Worm (Caenorhabditis elegans) whole organism, mixed stage, embryonic: ENCODE results near the gene nxf-1.

Experiments used
- M03D4.4 ChIP-seq: sonication (generic microtip); optimal IDR thresholded peaks from 2 replicates; lab custom pipeline; 2017; ENCODE audit warnings: mild to moderate bottlenecking, missing genetic modification characterization, missing compliant biosample characterization
- bed-3 ChIP-seq: fragments of 200-800 bp; sonication (Bioruptor generic); optimal IDR thresholded peaks from 3 replicates; lab custom pipeline; 2018; ENCODE audit warnings: mild to moderate bottlenecking, missing genetic modification characterization, moderate library complexity, missing compliant biosample characterization
- blmp-1 ChIP-seq: fragments of 150-350 bp; optimal IDR thresholded peaks from 2 replicates; lab custom pipeline; 2014; ENCODE audit warnings: missing biosample characterization, missing genetic modification characterization
- ceh-39 ChIP-seq: fragments of 150-350 bp; optimal IDR thresholded peaks from 2 replicates; lab custom pipeline; 2014; ENCODE audit warnings: missing biosample characterization, missing genetic modification characterization
- ceh-43 ChIP-seq: fragments of 200-800 bp; sonication (Bioruptor generic); optimal IDR thresholded peaks from 2 replicates; lab custom pipeline; 2018; ENCODE audit warnings: mild to moderate bottlenecking, missing genetic modification characterization, moderate library complexity, missing compliant biosample characterization
- ceh-83 ChIP-seq: fragments of 200-800 bp; sonication (Bioruptor generic); optimal IDR thresholded peaks from 2 replicates; lab custom pipeline; 2018; ENCODE audit warnings: mild to moderate bottlenecking, missing genetic modification characterization, missing compliant biosample characterization
- ces-1 ChIP-seq: fragments of 150-350 bp; optimal IDR thresholded peaks from 2 replicates; lab custom pipeline; 2014; ENCODE audit warnings: missing biosample characterization, missing genetic modification reagents, missing genetic modification characterization
- cnd-1 ChIP-seq: fragments of 200-800 bp; sonication (Bioruptor generic); optimal IDR thresholded peaks from 2 replicates; lab custom pipeline; 2018; ENCODE audit warnings: mild to moderate bottlenecking, missing genetic modification characterization, missing compliant biosample characterization
- drap-1 ChIP-seq: fragments of 200-800 bp; sonication (Bioruptor generic); optimal IDR thresholded peaks from 3 replicates; lab custom pipeline; 2018; ENCODE audit warnings: mild to moderate bottlenecking, missing genetic modification characterization, missing compliant biosample characterization
- elt-1 ChIP-seq: sonication (generic microtip); optimal IDR thresholded peaks from 2 replicates; lab custom pipeline; 2017; ENCODE audit warnings: missing genetic modification characterization, mild to moderate bottlenecking, missing compliant biosample characterization, antibody characterized with exemption, moderate library complexity, borderline replicate concordance; ENCODE audit not compliant: insufficient read depth
- elt-3 ChIP-seq: fragments of 150-350 bp; optimal IDR thresholded peaks from 2 replicates; lab custom pipeline; 2014; ENCODE audit warnings: missing biosample characterization, missing genetic modification characterization
- flh-1 ChIP-seq: fragments of 200-800 bp; sonication (Bioruptor generic); optimal IDR thresholded peaks from 2 replicates; lab custom pipeline; 2018; ENCODE audit warnings: mild to moderate bottlenecking, missing genetic modification characterization, moderate library complexity, missing compliant biosample characterization
- hlh-1 ChIP-seq: fragments of 150-350 bp; optimal IDR thresholded peaks from 2 replicates; lab custom pipeline; 2014; ENCODE audit warnings: missing biosample characterization, missing genetic modification reagents, missing genetic modification characterization
- lin-13 ChIP-seq: fragments of 150-350 bp; optimal IDR thresholded peaks from 2 replicates; lab custom pipeline; 2014; ENCODE audit warnings: missing biosample characterization, missing genetic modification characterization
- lin-32 ChIP-seq: fragments of 200-800 bp; sonication (Bioruptor generic); optimal IDR thresholded peaks from 2 replicates; lab custom pipeline; 2018; ENCODE audit warnings: mild to moderate bottlenecking, missing genetic modification characterization, missing compliant biosample characterization
- lsy-2 ChIP-seq: fragments of 150-350 bp; optimal IDR thresholded peaks from 2 replicates; lab custom pipeline; 2014; ENCODE audit warnings: missing biosample characterization, missing genetic modification characterization
- mep-1 ChIP-seq: fragments of 150-350 bp; optimal IDR thresholded peaks from 2 replicates; lab custom pipeline; 2017; ENCODE audit warnings: missing biosample characterization, missing genetic modification reagents, missing genetic modification characterization, inconsistent platforms
- mls-2 ChIP-seq: sonication (generic microtip); optimal IDR thresholded peaks from 2 replicates; lab custom pipeline; 2016; ENCODE audit warnings: mild to moderate bottlenecking, missing genetic modification characterization, moderate library complexity, missing compliant biosample characterization
- nhr-12 ChIP-seq: fragments of 150-350 bp; optimal IDR thresholded peaks from 2 replicates; lab custom pipeline; 2014; ENCODE audit warnings: missing biosample characterization, missing genetic modification characterization
- nhr-2 ChIP-seq: fragments of 150-350 bp; optimal IDR thresholded peaks from 2 replicates; lab custom pipeline; 2014; ENCODE audit warnings: missing biosample characterization, missing genetic modification characterization
- nhr-237 ChIP-seq: fragments of 150-350 bp; optimal IDR thresholded peaks from 2 replicates; lab custom pipeline; 2014; ENCODE audit warnings: missing biosample characterization, missing genetic modification characterization
- nhr-28 ChIP-seq: fragments of 150-350 bp; optimal IDR thresholded peaks from 2 replicates; lab custom pipeline; 2014; ENCODE audit warnings: missing biosample characterization, missing genetic modification characterization
- nhr-76 ChIP-seq: sonication (generic microtip); optimal IDR thresholded peaks from 2 replicates; lab custom pipeline; 2017; ENCODE audit warnings: missing biosample characterization, missing genetic modification characterization
- pha-4 ChIP-seq: fragments of 150-350 bp; optimal IDR thresholded peaks from 2 replicates; lab custom pipeline; 2018; ENCODE audit warnings: missing biosample characterization, missing genetic modification reagents, missing genetic modification characterization
- sem-2 ChIP-seq: fragments of 200-800 bp; sonication (Bioruptor generic); optimal IDR thresholded peaks from 2 replicates; lab custom pipeline; 2018; ENCODE audit warnings: mild to moderate bottlenecking, missing genetic modification characterization, missing compliant biosample characterization
- snpc-4 ChIP-seq: fragments of 150-350 bp; optimal IDR thresholded peaks from 2 replicates; lab custom pipeline; 2014; ENCODE audit warnings: missing biosample characterization, missing genetic modification characterization
- sptf-1 ChIP-seq: sonication (generic microtip); optimal IDR thresholded peaks from 2 replicates; lab custom pipeline; 2017; ENCODE audit warnings: mild to moderate bottlenecking, missing genetic modification characterization, moderate library complexity, missing compliant biosample characterization
- tbx-8 ChIP-seq: fragments of 200-800 bp; sonication (Bioruptor generic); optimal IDR thresholded peaks from 2 replicates; lab custom pipeline; 2018; ENCODE audit warnings: mild to moderate bottlenecking, missing genetic modification characterization, moderate library complexity, missing compliant biosample characterization
- unc-120 ChIP-seq: sonication (generic microtip); optimal IDR thresholded peaks from 2 replicates; lab custom pipeline; 2017; ENCODE audit warnings: missing genetic modification characterization, missing compliant biosample characterization; ENCODE audit not compliant: poor library complexity, severe bottlenecking
- unc-39 ChIP-seq: fragments of 150-350 bp; optimal IDR thresholded peaks from 2 replicates; lab custom pipeline; 2014; ENCODE audit warnings: missing biosample characterization, missing genetic modification characterization
- unc-62 ChIP-seq: fragments of 150-350 bp; optimal IDR thresholded peaks from 2 replicates; lab custom pipeline; 2014; ENCODE audit warnings: missing biosample characterization, missing genetic modification reagents, missing genetic modification characterization
- zip-8 ChIP-seq: fragments of 150-350 bp; optimal IDR thresholded peaks from 2 replicates; lab custom pipeline; 2014; ENCODE audit warnings: missing biosample characterization, missing genetic modification characterization
- ztf-11 ChIP-seq: fragments of 150-350 bp; optimal IDR thresholded peaks from 2 replicates; lab custom pipeline; 2014; ENCODE audit warnings: missing biosample characterization, missing genetic modification characterization

The nxf-1 gene

DNA sequence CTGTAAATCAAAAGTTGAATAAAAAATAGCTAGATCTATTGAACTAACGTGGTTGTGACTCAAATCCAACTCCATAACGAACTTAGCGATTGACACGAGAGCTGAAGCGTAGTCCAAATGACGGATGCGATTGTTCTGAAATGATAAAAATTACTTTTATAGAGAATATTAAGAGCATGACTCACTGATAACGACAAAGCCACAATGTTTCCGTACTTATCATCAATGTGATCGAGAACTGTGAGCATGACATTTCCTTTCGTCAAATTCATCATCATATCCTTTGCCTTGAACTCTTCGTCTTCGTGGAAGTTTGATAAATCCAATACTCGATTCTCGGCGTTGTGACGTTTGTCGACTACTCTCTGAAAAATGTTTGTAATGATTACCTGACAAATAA, 782 bp downstream of the nxf-1 start:
- TF ChIP-seq bed-3 (GFP tag; lab: Kevin White, UChicago): no peak
- no peak for TF ChIP-seq drap-1
- no peak for TF ChIP-seq snpc-4 (tag; lab: Kevin White, UChicago)
- TF ChIP-seq unc-62: no peak
- TF ChIP-seq lin-13 (tag; lab: Kevin White, UChicago): no peak
- no peak for TF ChIP-seq unc-39
- no peak for TF ChIP-seq lin-32
- no peak for TF ChIP-seq sptf-1 (tag; lab: Kevin White, UChicago)
- TF ChIP-seq flh-1 (GFP tag; lab: Kevin White, UChicago): no peak
- TF ChIP-seq blmp-1 (tag; lab: Kevin White, UChicago): no peak
- TF ChIP-seq mls-2 (tag; lab: Kevin White, UChicago): no peak
- no peak for TF ChIP-seq elt-1 (tag; lab: Kevin White, UChicago)
- no peak for TF ChIP-seq nhr-237 (tag; lab: Kevin White, UChicago)
- TF ChIP-seq nhr-76 (tag; lab: Kevin White, UChicago): no peak
- TF ChIP-seq ceh-39 (tag; lab: Kevin White, UChicago): no peak
- TF ChIP-seq pha-4 (tag; lab: Kevin White, UChicago): no peak
- no peak for TF ChIP-seq sem-2 (GFP tag; lab: Kevin White, UChicago)

DNA sequence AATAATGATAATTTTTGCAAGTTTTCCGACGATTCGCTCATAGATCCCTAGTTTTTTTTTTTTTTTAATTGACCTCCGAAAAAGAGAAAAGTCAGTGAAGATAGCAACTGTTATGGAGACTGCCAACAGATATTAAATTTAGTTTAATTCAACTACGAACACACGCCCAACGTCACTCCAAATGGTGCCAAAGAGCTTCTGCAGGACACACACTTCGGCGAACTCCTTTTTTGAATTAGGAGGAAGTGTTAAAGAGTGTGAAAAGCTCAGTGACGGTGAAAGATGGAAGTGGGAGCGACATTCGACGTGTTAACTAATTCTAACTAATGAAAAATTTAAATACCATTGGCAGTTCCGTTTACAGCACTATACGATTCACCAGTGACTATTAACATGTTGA, 2.8 kb downstream of the nxf-1 start:
- TF ChIP-seq tbx-8 (GFP tag; lab: Kevin White, UChicago) (no peak), sptf-1 (tag; lab: Kevin White, UChicago) (no peak), nhr-12 (tag; lab: Kevin White, UChicago) (no peak)

DNA sequence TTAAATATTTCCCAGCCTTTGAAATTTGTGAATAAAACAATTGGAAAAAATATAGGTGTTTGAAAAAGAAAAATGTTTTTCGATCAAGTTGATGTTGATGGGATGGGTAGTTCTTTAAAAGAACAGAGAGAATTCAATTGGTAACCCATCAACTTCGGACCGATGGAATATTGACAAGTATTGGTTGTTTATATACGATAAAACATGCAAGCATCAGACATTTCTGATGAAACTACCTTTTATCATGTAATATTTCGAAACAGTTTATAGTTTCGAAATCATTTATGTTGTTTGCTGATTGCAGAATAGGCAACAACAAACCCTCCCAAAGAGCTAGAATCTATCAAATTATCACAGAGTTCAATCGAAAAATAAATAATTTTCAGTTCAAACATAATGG, 4.9 kb downstream of the nxf-1 start:
- TF ChIP-seq sptf-1 (tag; lab: Kevin White, UChicago): no peak
- no peak for TF ChIP-seq nhr-2 (tag; lab: Kevin White, UChicago)
- no peak for TF ChIP-seq blmp-1 (tag; lab: Kevin White, UChicago)
- no peak for TF ChIP-seq ceh-43 (GFP tag; lab: Kevin White, UChicago)
- no peak for TF ChIP-seq elt-1 (tag; lab: Kevin White, UChicago)
- TF ChIP-seq ceh-83 (GFP tag; lab: Kevin White, UChicago): no peak
- TF ChIP-seq nhr-12 (tag; lab: Kevin White, UChicago): no peak
- TF ChIP-seq unc-39: no peak
- no peak for TF ChIP-seq pha-4 (tag; lab: Kevin White, UChicago)
- TF ChIP-seq lsy-2: no peak
- TF ChIP-seq cnd-1 (tag; lab: Kevin White, UChicago): no peak
- no peak for TF ChIP-seq lin-32
- TF ChIP-seq bed-3 (GFP tag; lab: Kevin White, UChicago): no peak
- no peak for TF ChIP-seq hlh-1
- TF ChIP-seq tbx-8 (GFP tag; lab: Kevin White, UChicago): no peak

DNA sequence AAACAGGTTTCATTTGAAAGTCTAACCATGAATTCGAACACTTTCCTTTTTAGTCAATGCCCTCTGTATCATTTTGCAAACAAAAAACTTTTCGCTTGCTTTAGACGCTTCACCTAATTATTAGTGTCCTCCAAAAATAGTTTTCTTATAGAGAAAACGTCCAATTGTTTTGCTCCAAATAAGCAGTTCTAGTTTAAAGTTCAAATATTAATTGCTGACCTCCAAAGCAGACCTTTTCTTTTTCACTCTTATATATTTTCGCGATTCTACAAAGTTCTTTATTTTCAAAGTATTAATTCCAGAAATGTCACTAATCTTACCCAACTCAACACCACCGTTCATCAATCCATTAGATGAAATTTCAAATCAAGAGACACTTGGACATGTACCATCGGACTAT, 6.0 kb downstream of the nxf-1 start, which contains the start of gene gnrr-2:
gnrr-2 (plus strand) TSS at position 301 of the 400 bp plus-strand sequence.
- TF ChIP-seq lsy-2 (no peak), nhr-237 (tag; lab: Kevin White, UChicago) (no peak), unc-62 (no peak), elt-1 (tag; lab: Kevin White, UChicago) (no peak), sptf-1 (tag; lab: Kevin White, UChicago) (no peak), blmp-1 (tag; lab: Kevin White, UChicago) (no peak), unc-120 (tag; lab: Kevin White, UChicago) (no peak), sem-2 (GFP tag; lab: Kevin White, UChicago) (no peak), bed-3 (GFP tag; lab: Kevin White, UChicago) (no peak), ces-1 (GFP tag; lab: Kevin White, UChicago) (no peak), unc-39 (no peak), nhr-12 (tag; lab: Kevin White, UChicago) (no peak)
- TF ChIP-seq, all 35 proteins: peak for 0

DNA sequence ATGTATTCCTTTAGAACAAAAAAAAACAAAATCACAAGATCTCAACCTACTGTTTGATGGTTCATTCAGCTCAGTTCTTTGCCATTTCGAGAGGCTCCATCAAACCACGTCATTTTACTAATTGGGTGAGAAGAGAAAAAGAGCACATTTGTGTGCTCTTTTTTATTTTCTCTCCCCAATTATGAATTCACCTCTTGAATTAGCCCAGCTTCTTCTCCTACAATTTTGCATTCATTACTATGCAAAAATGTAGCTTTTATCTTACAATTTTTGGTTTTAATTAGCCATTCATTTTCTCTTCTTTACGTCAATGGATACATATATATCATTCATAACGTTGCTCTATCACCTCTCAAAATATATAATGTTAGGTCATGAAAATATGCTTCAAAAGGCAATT, 9.2 kb downstream of the nxf-1 start:
- TF ChIP-seq unc-120 (tag; lab: Kevin White, UChicago): no peak
- no peak for TF ChIP-seq lin-32
- TF ChIP-seq M03D4.4: no peak
- no peak for TF ChIP-seq blmp-1 (tag; lab: Kevin White, UChicago)
- no peak for TF ChIP-seq pha-4 (tag; lab: Kevin White, UChicago)
- no peak for TF ChIP-seq mep-1 (tag; lab: Kevin White, UChicago)
- no peak for TF ChIP-seq elt-3 (tag; lab: Kevin White, UChicago)
- no peak for TF ChIP-seq snpc-4 (tag; lab: Kevin White, UChicago)
- TF ChIP-seq sem-2 (GFP tag; lab: Kevin White, UChicago): no peak
- no peak for TF ChIP-seq cnd-1 (tag; lab: Kevin White, UChicago)
- no peak for TF ChIP-seq elt-1 (tag; lab: Kevin White, UChicago)
- TF ChIP-seq lin-13 (tag; lab: Kevin White, UChicago): no peak
- no peak for TF ChIP-seq nhr-237 (tag; lab: Kevin White, UChicago)
- no peak for TF ChIP-seq ztf-11
- TF ChIP-seq nhr-28 (tag; lab: Kevin White, UChicago): no peak
- TF ChIP-seq zip-8 (tag; lab: Kevin White, UChicago): no peak
- no peak for TF ChIP-seq hlh-1
- no peak for TF ChIP-seq ces-1 (GFP tag; lab: Kevin White, UChicago)
- no peak for TF ChIP-seq tbx-8 (GFP tag; lab: Kevin White, UChicago)
